Worm (Caenorhabditis elegans): Measurements from ENCODE around the gene clec-261.

DNA sequence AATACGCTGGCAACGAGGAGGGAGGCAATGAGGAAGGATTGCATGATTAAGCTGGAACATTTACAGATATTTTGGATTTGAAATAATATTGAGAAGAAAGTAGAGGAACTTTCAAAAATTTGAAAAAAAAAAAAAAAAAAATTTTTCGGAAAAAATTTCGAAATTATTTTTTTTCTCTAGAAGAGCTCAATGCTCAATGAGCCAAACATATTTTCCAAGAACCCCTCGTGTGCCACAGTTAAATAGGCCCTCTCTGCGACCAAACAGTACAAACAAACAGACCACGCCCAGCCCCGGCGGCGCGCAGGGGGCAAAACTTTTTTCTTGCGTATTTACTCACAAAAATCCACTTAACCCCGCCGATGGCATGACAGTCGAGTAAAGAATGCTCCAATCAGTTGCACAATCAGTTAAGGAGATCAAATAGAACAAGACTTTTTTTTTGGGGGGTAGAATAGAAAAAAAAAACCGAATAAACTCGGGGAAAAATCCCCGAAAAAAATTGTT is 14.4 kb downstream of the clec-261 start, which contains the start of gene pqn-94:
- TF ChIP-seq lin-13 (GFP tag; optimal IDR thresholded peaks at IDR 0.05) (no peak), snpc-4 (tag; optimal IDR thresholded peaks at IDR 0.05) (no peak), fos-1 (tag; optimal IDR thresholded peaks at IDR 0.05) (no peak), ceh-82 (tag; optimal IDR thresholded peaks at IDR 0.05) (no peak)

All from whole organism, L2 larva.